Worm (Caenorhabditis elegans): ENCODE data around the gene rad-51.

Gene rad-51

DNA sequence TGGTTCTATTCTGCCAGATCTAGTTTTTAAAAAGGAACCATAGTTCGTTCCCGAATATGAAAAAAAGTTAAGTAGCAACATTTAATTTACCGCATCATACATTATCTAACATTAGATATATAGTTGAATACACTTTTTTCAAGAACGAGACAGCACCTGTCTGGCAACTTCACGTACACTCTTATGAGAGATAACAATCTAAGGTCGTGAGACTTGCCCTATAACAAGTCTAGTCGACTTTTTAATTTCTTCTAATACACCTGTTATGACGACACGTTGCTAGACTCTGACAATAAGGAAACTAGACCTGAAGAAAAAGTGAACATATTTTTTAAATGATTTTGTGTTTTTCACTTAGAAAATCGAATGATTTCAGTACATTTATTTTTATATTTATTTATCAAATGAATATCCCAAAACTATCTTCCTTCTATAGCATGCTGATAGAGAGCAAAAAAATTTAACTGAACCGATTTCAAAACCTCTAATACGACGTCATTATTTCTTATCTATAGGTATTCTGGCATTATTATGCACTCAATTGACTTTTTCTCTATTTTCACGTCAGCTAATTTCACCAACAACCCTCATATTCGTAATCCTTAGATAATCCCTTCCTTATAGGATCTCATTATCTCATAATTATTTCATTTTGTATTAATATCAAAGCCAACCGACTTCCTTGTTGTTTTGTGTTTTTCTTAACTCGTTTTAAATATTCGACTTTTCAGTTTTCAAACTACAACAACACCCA is 31.0 kb downstream of the rad-51 start (continued):
- TF ChIP-seq ceh-16 (tag; optimal IDR thresholded peaks at IDR 0.05) (no peak), nhr-67 (tag; optimal IDR thresholded peaks at IDR 0.05) (no peak), ZK546.5 (tag; optimal IDR thresholded peaks at IDR 0.05) (no peak), zag-1 (tag; optimal IDR thresholded peaks at IDR 0.05) (no peak), lin-15B (tag; optimal IDR thresholded peaks at IDR 0.05) (no peak), snpc-4 (tag; optimal IDR thresholded peaks at IDR 0.05) (no peak), fos-1 (tag; optimal IDR thresholded peaks at IDR 0.05) (no peak), nhr-25 (tag; optimal IDR thresholded peaks at IDR 0.05) (peak; percentile 36), nhr-23 (tag; optimal IDR thresholded peaks at IDR 0.05) (no peak), unc-62 (GFP tag; optimal IDR thresholded peaks at IDR 0.05) (no peak), fkh-2 (tag; optimal IDR thresholded peaks at IDR 0.05) (no peak)

DNA sequence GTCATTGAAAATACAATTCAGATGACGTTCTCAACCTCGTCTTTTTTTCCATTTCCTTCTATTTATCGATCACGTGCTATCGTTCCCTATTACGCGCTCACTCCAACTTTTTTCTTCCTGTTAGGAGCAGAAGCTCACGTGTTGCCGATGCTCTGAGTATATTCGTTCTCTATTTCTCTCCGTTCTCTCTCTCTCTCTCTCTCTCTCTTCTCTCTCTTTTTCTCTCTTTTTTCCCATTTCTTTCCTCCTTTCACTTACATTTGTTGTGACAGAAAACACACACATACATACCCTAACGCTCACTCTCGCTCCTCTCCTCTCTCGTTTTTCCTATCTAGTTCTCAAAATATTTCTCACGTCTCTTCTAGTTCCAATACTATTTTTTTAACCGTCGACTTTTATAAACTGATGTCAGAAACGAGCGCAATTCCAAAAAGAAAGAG is 31.7 kb downstream of the rad-51 start:
- TF ChIP-seq fkh-10 (GFP tag; optimal IDR thresholded peaks at IDR 0.05) (peak; percentile 93), sea-2 (GFP tag; optimal IDR thresholded peaks at IDR 0.05) (no peak), egl-5 (tag; optimal IDR thresholded peaks at IDR 0.05) (peak; percentile 46), ztf-11 (tag; optimal IDR thresholded peaks at IDR 0.05) (no peak), ama-1 (optimal IDR thresholded peaks at IDR 0.05) (no peak), nhr-11 (tag; optimal IDR thresholded peaks at IDR 0.05) (peak; percentile 75), nhr-25 (tag; optimal IDR thresholded peaks at IDR 0.05) (peak; percentile 43), elt-2 (tag; optimal IDR thresholded peaks at IDR 0.05) (peak; percentile 93), hmg-11 (tag; optimal IDR thresholded peaks at IDR 0.05) (peak; percentile 81), skn-1 (tag; optimal IDR thresholded peaks at IDR 0.05) (peak; percentile 87), unc-39 (tag; optimal IDR thresholded peaks at IDR 0.05) (no peak), R02D3.7 (tag; optimal IDR thresholded peaks at IDR 0.05) (peak; percentile 39), nhr-76 (tag; optimal IDR thresholded peaks at IDR 0.05) (no peak), mml-1 (tag; optimal IDR thresholded peaks at IDR 0.05) (no peak), nfya-1 (tag; optimal IDR thresholded peaks at IDR 0.05; ENCODE audit: insufficient read depth) (peak; percentile 86), elt-3 (tag; optimal IDR thresholded peaks at IDR 0.05) (no peak), fos-1 (tag; optimal IDR thresholded peaks at IDR 0.05) (peak; percentile 2), lin-39 (tag; optimal IDR thresholded peaks at IDR 0.05) (peak; percentile 64), ZK546.5 (tag; optimal IDR thresholded peaks at IDR 0.05) (no peak), ceh-9 (tag; optimal IDR thresholded peaks at IDR 0.05) (no peak), snpc-4 (tag; optimal IDR thresholded peaks at IDR 0.05) (peak; percentile 82), aly-2 (tag; optimal IDR thresholded peaks at IDR 0.05) (no peak), egl-27 (tag; optimal IDR thresholded peaks at IDR 0.05) (no peak), ceh-28 (tag; optimal IDR thresholded peaks at IDR 0.05) (peak; percentile 74), nhr-77 (tag; optimal IDR thresholded peaks at IDR 0.05) (no peak), nhr-23 (tag; optimal IDR thresholded peaks at IDR 0.05) (peak; percentile 52), mdl-1 (tag; optimal IDR thresholded peaks at IDR 0.05) (peak; percentile 94), fkh-2 (tag; optimal IDR thresholded peaks at IDR 0.05) (peak; percentile 12), nhr-12 (tag; optimal IDR thresholded peaks at IDR 0.05) (no peak), tbx-2 (tag; optimal IDR thresholded peaks at IDR 0.05) (peak; percentile 67), unc-62 (GFP tag; optimal IDR thresholded peaks at IDR 0.05) (peak; percentile 55), ceh-82 (tag; optimal IDR thresholded peaks at IDR 0.05) (no peak), lsy-12 (tag; optimal IDR thresholded peaks at IDR 0.05) (peak; percentile 70), ztf-4 (tag; optimal IDR thresholded peaks at IDR 0.05) (peak; percentile 38), zag-1 (tag; optimal IDR thresholded peaks at IDR 0.05) (no peak), nhr-67 (tag; optimal IDR thresholded peaks at IDR 0.05) (no peak), elt-1 (tag; optimal IDR thresholded peaks at IDR 0.05) (peak; percentile 75), daf-12 (tag; optimal IDR thresholded peaks at IDR 0.05) (no peak), ceh-16 (tag; optimal IDR thresholded peaks at IDR 0.05) (no peak), pha-4 (tag; optimal IDR thresholded peaks at IDR 0.05) (peak; percentile 93), lin-15B (tag; optimal IDR thresholded peaks at IDR 0.05) (peak; percentile 57), jun-1 (tag; optimal IDR thresholded peaks at IDR 0.05) (peak; percentile 97), nhr-43 (tag; optimal IDR thresholded peaks at IDR 0.05; ENCODE audit: poor library complexity, severe bottlenecking) (peak; percentile 25), nhr-28 (tag; optimal IDR thresholded peaks at IDR 0.05) (no peak), pqm-1 (tag; optimal IDR thresholded peaks at IDR 0.05) (peak; percentile 92), nhr-237 (tag; optimal IDR thresholded peaks at IDR 0.05) (no peak), eor-1 (tag; optimal IDR thresholded peaks at IDR 0.05) (no peak)
